Worm (Caenorhabditis elegans): Measurements from ENCODE around the gene Y50D4C.6.

The Y50D4C.6 gene

DNA sequence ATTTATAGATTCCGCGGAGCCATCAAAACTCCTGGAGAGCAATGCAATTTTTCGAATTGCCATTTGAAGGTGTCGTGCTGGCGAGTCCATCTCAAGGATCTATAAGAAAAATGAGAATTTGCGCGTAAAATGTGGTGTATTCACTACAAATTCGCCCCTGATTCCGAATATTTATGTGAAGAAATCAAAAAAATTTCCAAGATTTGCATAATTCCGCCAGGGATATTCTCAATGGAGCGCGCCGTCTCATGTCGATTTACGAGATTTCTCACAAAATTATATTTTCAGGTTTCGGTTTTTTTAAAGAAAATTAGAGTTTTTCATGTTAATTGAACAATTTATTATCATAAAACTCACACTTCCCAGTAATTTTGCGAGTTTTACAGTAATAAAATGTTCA lies at the start of gene Y50D4C.6:
Y50D4C.6 (minus strand) TSS at position 101 of the 400 bp plus-strand sequence.
- TF ChIP-seq zip-2 (tag; optimal IDR thresholded peaks at IDR 0.05) = no peak
- TF ChIP-seq ctbp-1 (GFP tag; IDR thresholded peaks at IDR 0.05) = no peak
- TF ChIP-seq tag-97 (GFP tag; IDR thresholded peaks at IDR 0.05) = no peak
- TF ChIP-seq cey-2 (tag; optimal IDR thresholded peaks at IDR 0.05; ENCODE audit: borderline replicate concordance, insufficient read depth) = no peak
- no peak for TF ChIP-seq fos-1 (tag; optimal IDR thresholded peaks at IDR 0.05)
- no peak for TF ChIP-seq mep-1 (tag; optimal IDR thresholded peaks at IDR 0.05)
- TF ChIP-seq php-3 (GFP tag; IDR thresholded peaks at IDR 0.05) = no peak
- no peak for TF ChIP-seq ceh-82 (tag; optimal IDR thresholded peaks at IDR 0.05)
- no peak for TF ChIP-seq Y75B8A.6 (GFP tag; IDR thresholded peaks at IDR 0.05)
- no peak for TF ChIP-seq spr-1 (tag; optimal IDR thresholded peaks at IDR 0.05)

DNA sequence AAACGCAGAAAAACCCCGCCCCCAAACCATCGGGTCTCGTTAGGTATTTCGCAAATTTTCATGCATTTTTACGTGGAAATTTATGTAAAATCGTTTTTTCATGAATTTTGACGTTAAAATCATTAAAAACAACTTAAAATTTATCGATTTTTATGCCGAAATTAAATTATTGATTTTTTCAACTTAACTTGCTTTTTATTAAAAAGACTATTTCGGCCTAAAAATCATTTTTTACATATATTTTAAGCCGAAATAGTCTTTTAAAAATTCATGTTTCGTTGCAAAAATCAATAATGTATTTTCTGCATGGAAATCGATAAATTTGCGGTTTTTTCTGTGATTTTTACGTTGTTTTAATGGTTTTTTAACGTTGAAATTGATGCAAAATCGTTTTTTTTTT lies 46.0 kb upstream of the Y50D4C.6 start:
- TF ChIP-seq egl-43 (GFP tag; IDR thresholded peaks at IDR 0.05) (no peak), aha-1 (tag) (peak; percentile 43), zfp-3 (GFP tag; conservative IDR thresholded peaks at IDR 0.05) (no peak), ceh-28 (tag; optimal IDR thresholded peaks at IDR 0.05) (peak; percentile 53), unc-130 (GFP tag; optimal IDR thresholded peaks at IDR 0.05) (no peak)

ce11 chrV:990300-990699 lies 40.6 kb upstream of the Y50D4C.6 start:
- no peak for TF ChIP-seq aha-1 (tag)
- peak; percentile 94 for TF ChIP-seq set-16 (GFP tag; IDR thresholded peaks at IDR 0.05)

- no peak for TF ChIP-seq F44E2.7 (GFP tag; IDR thresholded peaks at IDR 0.05)
Observed at ce11 chrV:983120-983519, 33.5 kb upstream of the Y50D4C.6 start.

ce11 chrV:982281-982756 lies 32.7 kb upstream of the Y50D4C.6 start, which contains the start of the genes Y50D4C.12 and unc-34:
Y50D4C.12 (plus strand) TSS chrV:982581.
unc-34 (plus strand) TSS chrV:982706.
- TF ChIP-seq ama-1 (optimal IDR thresholded peaks at IDR 0.05) = no peak
- no peak for TF ChIP-seq ztf-7 (tag; optimal IDR thresholded peaks at IDR 0.05)
- TF ChIP-seq ceh-32 (tag; optimal IDR thresholded peaks at IDR 0.05; ENCODE audit: poor library complexity) = no peak
- no peak for TF ChIP-seq fos-1 (tag; optimal IDR thresholded peaks at IDR 0.05)
- TF ChIP-seq nhr-41 (GFP tag; IDR thresholded peaks at IDR 0.05) = no peak
- TF ChIP-seq aha-1 (tag) = peak; percentile 38
- no peak for TF ChIP-seq nhr-25 (tag; optimal IDR thresholded peaks at IDR 0.05; ENCODE audit: borderline replicate concordance, insufficient read depth)
- no peak for TF ChIP-seq nhr-237 (tag; optimal IDR thresholded peaks at IDR 0.05)

DNA sequence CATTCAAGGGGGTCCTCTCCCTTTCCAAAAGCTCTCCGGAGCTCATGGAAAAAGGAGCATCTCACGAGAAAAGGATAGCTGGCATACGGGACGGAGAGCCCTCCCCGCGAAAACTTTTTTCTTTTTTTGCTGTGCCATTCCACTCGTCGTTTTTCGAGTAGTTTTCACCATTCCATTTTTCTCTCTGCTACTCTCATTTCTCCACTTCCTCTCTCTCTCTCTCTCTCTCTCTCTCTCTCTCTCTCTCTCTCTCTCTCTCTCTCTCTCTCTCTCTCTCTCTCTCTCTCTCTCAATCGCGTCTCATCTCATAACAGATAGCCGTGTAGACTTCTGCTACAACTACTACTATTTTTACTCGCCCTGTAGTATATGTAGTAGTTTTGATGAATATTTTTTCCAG lies 30.0 kb upstream of the Y50D4C.6 start:
- TF ChIP-seq ztf-11 (tag; optimal IDR thresholded peaks at IDR 0.05) (no peak), nhr-77 (tag; optimal IDR thresholded peaks at IDR 0.05) (no peak), ceh-62 (tag; optimal IDR thresholded peaks at IDR 0.05) (no peak), mxl-3 (GFP tag; optimal IDR thresholded peaks at IDR 0.05) (no peak), lin-39 (tag; optimal IDR thresholded peaks at IDR 0.05) (no peak), F49E8.2 (tag; optimal IDR thresholded peaks at IDR 0.05; ENCODE audit: borderline replicate concordance) (no peak), fkh-10 (GFP tag; optimal IDR thresholded peaks at IDR 0.05) (peak; percentile 31), F37D6.2 (tag; optimal IDR thresholded peaks at IDR 0.05) (no peak), aha-1 (tag) (peak; percentile 95), dve-1 (tag; optimal IDR thresholded peaks at IDR 0.05; ENCODE audit: insufficient read depth) (peak; percentile 6), skn-1 (tag; optimal IDR thresholded peaks at IDR 0.05) (no peak), sdz-12 (GFP tag; optimal IDR thresholded peaks at IDR 0.05) (no peak), lsy-2 (tag; optimal IDR thresholded peaks at IDR 0.05) (peak in 1 of 2 experiments; percentile 53), unc-62 (GFP tag; optimal IDR thresholded peaks at IDR 0.05 in 1 of 2) (peak in 1 of 2 experiments; percentile 92), unc-62 (tag; optimal IDR thresholded peaks at IDR 0.05) (no peak), hlh-30 (tag; optimal IDR thresholded peaks at IDR 0.05; ENCODE audit: insufficient read depth) (peak; percentile 1), daf-16 (GFP tag; optimal IDR thresholded peaks at IDR 0.05) (no peak), daf-16 (tag; optimal IDR thresholded peaks at IDR 0.05) (no peak), nhr-28 (tag; optimal IDR thresholded peaks at IDR 0.05) (peak; percentile 10), mdl-1 (tag; optimal IDR thresholded peaks at IDR 0.05) (no peak), lin-1 (GFP tag; IDR thresholded peaks at IDR 0.05) (no peak), lin-29 (GFP tag; IDR thresholded peaks at IDR 0.05) (no peak), mep-1 (tag; optimal IDR thresholded peaks at IDR 0.05) (peak; percentile 58)

All from whole organism, L4 larva.